Fruit fly (Drosophila melanogaster): ENCODE data around the gene eater.
A peak's percentile ranks its signal among the peaks of the same experiment; 100 is the strongest.

eater gene

dm6 chr3R:27129580-27130385, 30.3 kb upstream of the eater start (continued):
- TF ChIP-seq pzg (GFP tag; optimal IDR thresholded peaks at IDR 0.05): no peak
- peak; percentile 17 for TF ChIP-seq Fer1 (GFP tag; optimal IDR thresholded peaks at IDR 0.05)
- TF ChIP-seq lilli (GFP tag; optimal IDR thresholded peaks at IDR 0.05): peak; percentile 36
- TF ChIP-seq CG14050 (GFP tag; IDR thresholded peaks at IDR 0.05): peak; percentile 42; the same call in 2 of the 3 replicates
- no peak for TF ChIP-seq Abd-B (GFP tag; optimal IDR thresholded peaks at IDR 0.05)
- no peak for TF ChIP-seq toy (GFP tag; IDR thresholded peaks at IDR 0.05)
- TF ChIP-seq CG7271 (tag; optimal IDR thresholded peaks at IDR 0.05): no peak
- TF ChIP-seq CG30020 (tag; optimal IDR thresholded peaks at IDR 0.05): no peak
- TF ChIP-seq CG12942 (GFP tag; optimal IDR thresholded peaks at IDR 0.05): no peak
- TF ChIP-seq CG11247 (GFP tag; IDR thresholded peaks at IDR 0.05): no peak
- no peak for TF ChIP-seq inv (GFP tag; IDR thresholded peaks at IDR 0.05; ENCODE audit: partially characterized antibody)
- TF ChIP-seq CG2129 (GFP tag; IDR thresholded peaks at IDR 0.05; ENCODE audit: partially characterized antibody): no peak
- TF ChIP-seq CG8290 (GFP tag; optimal IDR thresholded peaks at IDR 0.05): no peak
- TF ChIP-seq CG8290 (tag; optimal IDR thresholded peaks at IDR 0.05): peak in 1 of 2 experiments; percentile 50
- TF ChIP-seq Drgx (GFP tag; IDR thresholded peaks at IDR 0.05): peak; percentile 74
- no peak for TF ChIP-seq CG6254 (GFP tag; optimal IDR thresholded peaks at IDR 0.05)
- TF ChIP-seq CG10543 (GFP tag; optimal IDR thresholded peaks at IDR 0.05): peak; percentile 54
- no peak for TF ChIP-seq CG12219 (GFP tag; optimal IDR thresholded peaks at IDR 0.05)
- TF ChIP-seq CG12104 (GFP tag; optimal IDR thresholded peaks at IDR 0.05): no peak
- TF ChIP-seq yki (optimal IDR thresholded peaks at IDR 0.05): no peak
- TF ChIP-seq CG13775 (GFP tag; optimal IDR thresholded peaks at IDR 0.05): no peak
- TF ChIP-seq D19B (GFP tag; optimal IDR thresholded peaks at IDR 0.05): peak; percentile 90
- no peak for TF ChIP-seq Jarid2 (GFP tag; optimal IDR thresholded peaks at IDR 0.05)
- no peak for TF ChIP-seq hth (optimal IDR thresholded peaks at IDR 0.05)
- TF ChIP-seq Ets65A (GFP tag): peak; percentile 88
- TF ChIP-seq az2 (GFP tag; optimal IDR thresholded peaks at IDR 0.05): no peak
- TF ChIP-seq tup (GFP tag; optimal IDR thresholded peaks at IDR 0.05): no peak
- no peak for TF ChIP-seq CG1024 (GFP tag; IDR thresholded peaks at IDR 0.05)
- no peak for TF ChIP-seq pnt (GFP tag; optimal IDR thresholded peaks at IDR 0.05)
- TF ChIP-seq nerfin-1 (tag; optimal IDR thresholded peaks at IDR 0.05): no peak
- peak; percentile 33; the same call in 1 of the 2 replicates for TF ChIP-seq vvl (GFP tag; IDR thresholded peaks at IDR 0.05)
- TF ChIP-seq slbo (GFP tag; IDR thresholded peaks at IDR 0.05): peak; percentile 60
- TF ChIP-seq Poxn (GFP tag; IDR thresholded peaks at IDR 0.05): no peak
- peak; percentile 41 for TF ChIP-seq CG7786 (GFP tag; optimal IDR thresholded peaks at IDR 0.05)
- TF ChIP-seq Mrtf (GFP tag; IDR thresholded peaks at IDR 0.05): 0 out of 3 replicates have a peak, but pooled peaks have one; percentile 9
- no peak for TF ChIP-seq CG17568 (GFP tag; optimal IDR thresholded peaks at IDR 0.05)
- TF ChIP-seq MTF-1 (GFP tag; optimal IDR thresholded peaks at IDR 0.05; ENCODE audit: borderline replicate concordance): no peak
- TF ChIP-seq br (optimal IDR thresholded peaks at IDR 0.05): no peak
- TF ChIP-seq HLH3B (GFP tag; IDR thresholded peaks at IDR 0.05): 0 out of 2 replicates have a peak, but pooled peaks have one; percentile 22
- TF ChIP-seq Med (GFP tag): peak; percentile 88
- TF ChIP-seq lab (GFP tag; optimal IDR thresholded peaks at IDR 0.05): peak; percentile 25
- peak; percentile 7 for TF ChIP-seq caup (GFP tag; optimal IDR thresholded peaks at IDR 0.05; ENCODE audit: severe bottlenecking)
- peak; percentile 26 for TF ChIP-seq mam (GFP tag; optimal IDR thresholded peaks at IDR 0.05)
- no peak for TF ChIP-seq CG14965 (GFP tag; optimal IDR thresholded peaks at IDR 0.05; ENCODE audit: borderline replicate concordance)
- TF ChIP-seq Hand (GFP tag; optimal IDR thresholded peaks at IDR 0.05): no peak
- TF ChIP-seq CG18262 (tag; optimal IDR thresholded peaks at IDR 0.05): no peak
- TF ChIP-seq CG15479 (GFP tag; optimal IDR thresholded peaks at IDR 0.05): no peak
- peak; percentile 54 for TF ChIP-seq Meics (GFP tag; optimal IDR thresholded peaks at IDR 0.05)
- no peak for TF ChIP-seq HLH54F (GFP tag; optimal IDR thresholded peaks at IDR 0.05)
- TF ChIP-seq ab (GFP tag; optimal IDR thresholded peaks at IDR 0.05): no peak
